Worm (Caenorhabditis elegans): ENCODE measurements around the gene Y49F6B.13.

Y49F6B.13 gene

ce11 chrII:3482231-3482630 is 10.7 kb upstream of the Y49F6B.13 start, which contains the start of gene smu-2 (continued):
- TF ChIP-seq hlh-17 (GFP tag; optimal IDR thresholded peaks at IDR 0.05; ENCODE audit: borderline replicate concordance) (no peak), elt-2 (tag; optimal IDR thresholded peaks at IDR 0.05) (peak; percentile 48), ceh-88 (GFP tag; IDR thresholded peaks at IDR 0.05) (no peak), nhr-19 (GFP tag; conservative IDR thresholded peaks at IDR 0.05) (peak; percentile 57), mef-2 (tag; optimal IDR thresholded peaks at IDR 0.05) (no peak), nhr-237 (tag; optimal IDR thresholded peaks at IDR 0.05) (peak; percentile 39), lin-15B (tag; optimal IDR thresholded peaks at IDR 0.05) (peak; percentile 88), nhr-71 (tag; optimal IDR thresholded peaks at IDR 0.05) (no peak), unc-98 (GFP tag; IDR thresholded peaks at IDR 0.05) (peak; percentile 68), alr-1 (tag; optimal IDR thresholded peaks at IDR 0.05; ENCODE audit: borderline replicate concordance) (no peak), ceh-82 (tag; optimal IDR thresholded peaks at IDR 0.05) (peak; percentile 24 to 81 (median 55)), lin-39 (tag; optimal IDR thresholded peaks at IDR 0.05) (peak; percentile 1), sptf-1 (tag; optimal IDR thresholded peaks at IDR 0.05) (no peak), fkh-4 (tag; optimal IDR thresholded peaks at IDR 0.05; ENCODE audit: borderline replicate concordance) (peak; percentile 82), irx-1 (tag; optimal IDR thresholded peaks at IDR 0.05) (peak; percentile 82), vab-15 (tag; optimal IDR thresholded peaks at IDR 0.05) (peak; percentile 68), C34B4.2 (tag; optimal IDR thresholded peaks at IDR 0.05) (no peak), lin-13 (GFP tag; optimal IDR thresholded peaks at IDR 0.05) (peak; percentile 28), pag-3 (tag; optimal IDR thresholded peaks at IDR 0.05; ENCODE audit: borderline replicate concordance, insufficient read depth) (no peak), efl-1 (optimal IDR thresholded peaks at IDR 0.05) (peak; percentile 71 to 73), efl-1 (GFP tag; optimal IDR thresholded peaks at IDR 0.05 in 1 of 2) (peak; percentile 71 to 96), elt-3 (tag; optimal IDR thresholded peaks at IDR 0.05) (no peak)

ce11 chrII:3481584-3481983 is 10.1 kb upstream of the Y49F6B.13 start, which contains the start of gene Y49F6B.8:
Gene Y49F6B.8, minus strand, starts transcription at chrII:3481684.
- TF ChIP-seq C04F5.9 (tag; optimal IDR thresholded peaks at IDR 0.05) (no peak), aly-2 (tag; optimal IDR thresholded peaks at IDR 0.05) (no peak), tlp-1 (tag; optimal IDR thresholded peaks at IDR 0.05) (no peak), irx-1 (tag; optimal IDR thresholded peaks at IDR 0.05) (no peak), hlh-4 (tag; optimal IDR thresholded peaks at IDR 0.05) (no peak), zag-1 (tag; optimal IDR thresholded peaks at IDR 0.05) (no peak), ceh-8 (GFP tag; optimal IDR thresholded peaks at IDR 0.05) (no peak), mef-2 (tag; optimal IDR thresholded peaks at IDR 0.05) (no peak), hpl-2 (GFP tag; optimal IDR thresholded peaks at IDR 0.05) (no peak), fkh-4 (tag; optimal IDR thresholded peaks at IDR 0.05; ENCODE audit: borderline replicate concordance) (no peak), ceh-82 (tag; optimal IDR thresholded peaks at IDR 0.05) (no peak), fkh-8 (tag; optimal IDR thresholded peaks at IDR 0.05) (no peak), snu-23 (GFP tag; optimal IDR thresholded peaks at IDR 0.05) (no peak), rnt-1 (tag; optimal IDR thresholded peaks at IDR 0.05) (no peak), lin-35 (GFP tag; optimal IDR thresholded peaks at IDR 0.05) (no peak), nhr-12 (tag; optimal IDR thresholded peaks at IDR 0.05) (no peak), blmp-1 (tag; optimal IDR thresholded peaks at IDR 0.05) (no peak), fkh-10 (GFP tag; optimal IDR thresholded peaks at IDR 0.05) (no peak), ceh-88 (GFP tag; IDR thresholded peaks at IDR 0.05) (no peak)

ce11 chrII:3477171-3477570 is 5.7 kb upstream of the Y49F6B.13 start, which contains the start of gene fbxb-104:
Gene fbxb-104, minus strand, starts transcription at chrII:3477271.
- TF ChIP-seq nhr-20 (tag; optimal IDR thresholded peaks at IDR 0.05) (no peak), nhr-71 (tag; optimal IDR thresholded peaks at IDR 0.05) (no peak), lin-15B (tag; optimal IDR thresholded peaks at IDR 0.05) (no peak), grh-1 (GFP tag; IDR thresholded peaks at IDR 0.05) (no peak), snpc-4 (tag; optimal IDR thresholded peaks at IDR 0.05) (no peak), sox-4 (tag; optimal IDR thresholded peaks at IDR 0.05) (no peak), lin-39 (tag; optimal IDR thresholded peaks at IDR 0.05) (no peak), sptf-1 (tag; optimal IDR thresholded peaks at IDR 0.05) (no peak), nhr-76 (tag; optimal IDR thresholded peaks at IDR 0.05) (no peak), nhr-47 (tag; optimal IDR thresholded peaks at IDR 0.05) (no peak), jun-1 (tag; optimal IDR thresholded peaks at IDR 0.05) (no peak), zag-1 (tag; optimal IDR thresholded peaks at IDR 0.05) (no peak), F16B12.6 (tag; optimal IDR thresholded peaks at IDR 0.05) (no peak)

Measured in whole organism, L1 larva.